Worm (Caenorhabditis elegans) whole organism, L1 larva: ENCODE data around the gene spp-12.

Experiments used
- C16A3.4 ChIP-seq: fragments of 150-350 bp; optimal IDR thresholded peaks from 2 replicates; lab custom pipeline; 2014; ENCODE audit warnings: missing biosample characterization, missing genetic modification characterization
- C34B4.2 ChIP-seq: sonication (generic microtip); optimal IDR thresholded peaks from 2 replicates; lab custom pipeline; 2017; ENCODE audit warnings: mild to moderate bottlenecking, missing genetic modification characterization, missing compliant biosample characterization
- F16B12.6 ChIP-seq: fragments of 150-350 bp; optimal IDR thresholded peaks from 2 replicates; lab custom pipeline; 2014; ENCODE audit warnings: missing biosample characterization, missing genetic modification characterization
- Y116A8C.19 ChIP-seq: sonication (generic microtip); optimal IDR thresholded peaks from 2 replicates; lab custom pipeline; 2016; ENCODE audit warnings: missing compliant biosample characterization, missing genetic modification characterization, borderline replicate concordance
- aha-1 ChIP-seq: fragments of 150-350 bp; optimal IDR thresholded peaks from 2 replicates; lab custom pipeline; 2014; ENCODE audit warnings: missing biosample characterization, missing genetic modification characterization
- ama-1 ChIP-seq: fragments of 150-350 bp; optimal IDR thresholded peaks from 2 replicates; lab custom pipeline; 2014
- blmp-1 ChIP-seq: fragments of 150-350 bp; optimal IDR thresholded peaks from 2 replicates; lab custom pipeline; 2014; ENCODE audit warnings: missing biosample characterization, missing genetic modification characterization
- ceh-63 ChIP-seq: fragments of 200-800 bp; sonication (Bioruptor generic); optimal IDR thresholded peaks from 2 replicates; lab custom pipeline; 2018; ENCODE audit warnings: mild to moderate bottlenecking, missing genetic modification characterization, missing compliant biosample characterization
- ceh-8 ChIP-seq: fragments of 200-800 bp; sonication (Bioruptor generic); optimal IDR thresholded peaks from 2 replicates; lab custom pipeline; 2018; ENCODE audit warnings: mild to moderate bottlenecking, missing genetic modification characterization, moderate library complexity, missing compliant biosample characterization
- ceh-82 ChIP-seq, 3 experiments: fragments of 150-350 bp in 1 of 3; sonication (generic microtip) in 2 of 3; optimal IDR thresholded peaks; 2 replicates each; lab custom pipeline; 2014 to 2017; ENCODE audit warnings: missing biosample characterization in 3 of 3, missing genetic modification characterization in 3 of 3
- ceh-88 ChIP-seq: fragments of 200-800 bp; sonication (Bioruptor generic); IDR thresholded peaks from 2 replicates; pipeline ENCODE4 v1.3.6; 2022; ENCODE audit warnings: missing genetic modification characterization, missing compliant biosample characterization
- dsc-1 ChIP-seq: sonication (generic microtip); optimal IDR thresholded peaks from 2 replicates; lab custom pipeline; 2016; ENCODE audit warnings: mild to moderate bottlenecking, missing genetic modification characterization, missing compliant biosample characterization
- ets-5 ChIP-seq: fragments of 200-800 bp; sonication (Bioruptor generic); IDR thresholded peaks from 2 replicates; pipeline ENCODE4 v1.3.6; 2022; ENCODE audit warnings: missing genetic modification characterization, missing compliant biosample characterization
- fkh-8 ChIP-seq: sonication (generic microtip); optimal IDR thresholded peaks from 2 replicates; lab custom pipeline; 2016; ENCODE audit warnings: mild to moderate bottlenecking, missing genetic modification characterization, missing compliant biosample characterization
- hpl-2 ChIP-seq: fragments of 150-350 bp; optimal IDR thresholded peaks from 2 replicates; lab custom pipeline; 2014; ENCODE audit warnings: missing biosample characterization, missing genetic modification reagents, missing genetic modification characterization
- isw-1 ChIP-seq: fragments of 200-800 bp; sonication (Bioruptor generic); IDR thresholded peaks from 2 replicates; pipeline ENCODE4 v1.3.6; 2022; ENCODE audit warnings: missing genetic modification characterization, missing compliant biosample characterization
- jun-1 ChIP-seq: fragments of 150-350 bp; optimal IDR thresholded peaks from 2 replicates; lab custom pipeline; 2014; ENCODE audit warnings: missing biosample characterization, missing genetic modification reagents, missing genetic modification characterization
- lin-39 ChIP-seq: fragments of 150-350 bp; optimal IDR thresholded peaks from 2 replicates; lab custom pipeline; 2014; ENCODE audit warnings: missing biosample characterization, missing genetic modification reagents, missing genetic modification characterization
- lir-3 ChIP-seq: sonication (generic microtip); optimal IDR thresholded peaks from 2 replicates; lab custom pipeline; 2016; ENCODE audit warnings: mild to moderate bottlenecking, missing genetic modification characterization, moderate library complexity, missing compliant biosample characterization; ENCODE audit not compliant: poor library complexity
- mdl-1 ChIP-seq, 2 experiments: fragments of 150-350 bp; optimal IDR thresholded peaks; 2 replicates each; lab custom pipeline; 2014 to 2017; ENCODE audit warnings: missing biosample characterization in 2 of 2, missing genetic modification characterization in 2 of 2, inconsistent platforms in 1 of 2
- nhr-19 ChIP-seq: fragments of 200-800 bp; sonication (Bioruptor generic); conservative IDR thresholded peaks from 2 replicates; pipeline ENCODE4 v1.3.6; 2022; ENCODE audit warnings: missing genetic modification characterization, missing compliant biosample characterization
- nhr-237 ChIP-seq: fragments of 150-350 bp; optimal IDR thresholded peaks from 2 replicates; lab custom pipeline; 2014; ENCODE audit warnings: missing biosample characterization, missing genetic modification characterization
- nhr-28 ChIP-seq: fragments of 150-350 bp; optimal IDR thresholded peaks from 2 replicates; lab custom pipeline; 2014; ENCODE audit warnings: missing biosample characterization, missing genetic modification characterization
- nhr-47 ChIP-seq: sonication (generic microtip); optimal IDR thresholded peaks from 2 replicates; lab custom pipeline; 2016; ENCODE audit warnings: mild to moderate bottlenecking, missing genetic modification characterization, moderate library complexity, missing compliant biosample characterization
- nhr-71 ChIP-seq: sonication (generic microtip); optimal IDR thresholded peaks from 2 replicates; lab custom pipeline; 2016; ENCODE audit warnings: mild to moderate bottlenecking, missing genetic modification characterization, moderate library complexity, missing compliant biosample characterization
- nhr-84 ChIP-seq: sonication (generic microtip); optimal IDR thresholded peaks from 2 replicates; lab custom pipeline; 2017; ENCODE audit warnings: missing biosample characterization, missing genetic modification characterization
- nhr-85 ChIP-seq: sonication (generic microtip); peaks from one replicate; lab custom pipeline; 2016; ENCODE audit warnings: missing genetic modification characterization, inconsistent platforms, missing compliant biosample characterization
- nhr-90 ChIP-seq: sonication (generic microtip); optimal IDR thresholded peaks from 2 replicates; lab custom pipeline; 2016; ENCODE audit warnings: mild to moderate bottlenecking, missing genetic modification characterization, missing compliant biosample characterization; ENCODE audit not compliant: poor library complexity
- pag-3 ChIP-seq: sonication (generic microtip); optimal IDR thresholded peaks from 2 replicates; lab custom pipeline; 2017; ENCODE audit warnings: missing genetic modification characterization, mild to moderate bottlenecking, missing compliant biosample characterization, antibody characterized with exemption, borderline replicate concordance; ENCODE audit not compliant: insufficient read depth
- pax-3 ChIP-seq: fragments of 200-800 bp; sonication (Bioruptor generic); optimal IDR thresholded peaks from 2 replicates; lab custom pipeline; 2018; ENCODE audit warnings: mild to moderate bottlenecking, missing genetic modification characterization, moderate library complexity, missing compliant biosample characterization
- pqm-1 ChIP-seq: sonication (generic microtip); optimal IDR thresholded peaks from 3 replicates; lab custom pipeline; 2017; ENCODE audit warnings: missing biosample characterization, missing genetic modification characterization
- skn-1 ChIP-seq: fragments of 150-350 bp; optimal IDR thresholded peaks from 2 replicates; lab custom pipeline; 2014; ENCODE audit warnings: missing biosample characterization, missing genetic modification characterization
- snu-23 ChIP-seq: sonication (generic microtip); optimal IDR thresholded peaks from 2 replicates; lab custom pipeline; 2016; ENCODE audit warnings: missing genetic modification characterization, missing compliant biosample characterization
- sptf-1 ChIP-seq: fragments of 150-350 bp; optimal IDR thresholded peaks from 2 replicates; lab custom pipeline; 2014; ENCODE audit warnings: missing biosample characterization, missing genetic modification characterization
- swsn-7 ChIP-seq: sonication (generic microtip); optimal IDR thresholded peaks from 2 replicates; lab custom pipeline; 2016; ENCODE audit warnings: missing genetic modification characterization, missing compliant biosample characterization
- tlp-1 ChIP-seq: fragments of 150-350 bp; optimal IDR thresholded peaks from 2 replicates; lab custom pipeline; 2014; ENCODE audit warnings: missing biosample characterization, missing genetic modification characterization
- unc-30 ChIP-seq: sonication (generic microtip); optimal IDR thresholded peaks from 2 replicates; lab custom pipeline; 2017; ENCODE audit warnings: missing biosample characterization, missing genetic modification characterization
- unc-62 ChIP-seq: fragments of 150-350 bp; optimal IDR thresholded peaks from 2 replicates; lab custom pipeline; 2014; ENCODE audit warnings: missing biosample characterization, missing genetic modification reagents, missing genetic modification characterization
- vab-15 ChIP-seq: sonication (generic microtip); optimal IDR thresholded peaks from 2 replicates; lab custom pipeline; 2017; ENCODE audit warnings: missing genotype, mild to moderate bottlenecking, missing genetic modification characterization, missing compliant biosample characterization
- xbp-1 ChIP-seq: sonication (generic microtip); optimal IDR thresholded peaks from 2 replicates; lab custom pipeline; 2016; ENCODE audit warnings: missing genetic modification characterization, missing compliant biosample characterization
- zag-1 ChIP-seq: fragments of 150-350 bp; optimal IDR thresholded peaks from 2 replicates; lab custom pipeline; 2014; ENCODE audit warnings: missing biosample characterization, missing genetic modification characterization
- zip-4 ChIP-seq: fragments of 200-800 bp; sonication (Bioruptor generic); optimal IDR thresholded peaks from 2 replicates; lab custom pipeline; 2018; ENCODE audit warnings: mild to moderate bottlenecking, missing genetic modification characterization, moderate library complexity, missing compliant biosample characterization
- ztf-4 ChIP-seq: fragments of 150-350 bp; optimal IDR thresholded peaks from 2 replicates; lab custom pipeline; 2014; ENCODE audit warnings: missing biosample characterization, missing genetic modification characterization

The spp-12 gene

DNA sequence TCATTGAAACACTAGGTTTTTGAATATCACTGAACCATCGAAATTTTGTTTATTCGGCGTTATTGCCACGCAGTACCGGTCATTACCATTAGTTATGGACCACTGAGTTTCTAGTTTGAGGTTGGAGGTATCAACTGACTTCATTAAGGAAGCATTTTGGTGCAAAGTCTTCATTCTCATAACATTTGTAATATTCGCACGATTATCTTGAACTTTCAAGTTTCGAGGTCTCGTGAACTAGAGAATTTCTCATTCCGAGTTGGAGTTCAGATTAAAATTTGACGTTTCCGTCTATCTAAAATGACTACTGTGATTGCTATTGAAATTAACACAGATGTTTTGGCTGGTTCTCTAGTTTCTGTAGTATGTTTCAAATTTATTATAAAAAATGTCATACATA is 31.1 kb downstream of the spp-12 start, which contains the start of gene srx-42:
TSS of gene srx-42 (plus strand) at position 301 of the 400 bp plus-strand sequence.
- TF ChIP-seq tlp-1 (tag; lab: Kevin White, UChicago) (no peak), vab-15 (tag; lab: Kevin White, UChicago) (no peak), ceh-8 (GFP tag; lab: Kevin White, UChicago) (no peak), xbp-1 (no peak), hpl-2 (GFP tag; lab: Kevin White, UChicago) (no peak), ets-5 (GFP tag; lab: Robert Waterston, UW) (no peak), pag-3 (no peak), ama-1 (no peak), isw-1 (no peak), F16B12.6 (no peak), pqm-1 (tag; lab: Kevin White, UChicago) (no peak), lin-39 (tag; lab: Kevin White, UChicago) (no peak), lir-3 (tag; lab: Kevin White, UChicago) (no peak), ceh-82 (tag; optimal IDR thresholded peaks at IDR 0.05; lab: Kevin White, UChicago) (no peak), Y116A8C.19 (tag; lab: Kevin White, UChicago) (no peak), blmp-1 (tag; lab: Kevin White, UChicago) (no peak), nhr-85 (tag; lab: Kevin White, UChicago) (no peak), C16A3.4 (no peak)

DNA sequence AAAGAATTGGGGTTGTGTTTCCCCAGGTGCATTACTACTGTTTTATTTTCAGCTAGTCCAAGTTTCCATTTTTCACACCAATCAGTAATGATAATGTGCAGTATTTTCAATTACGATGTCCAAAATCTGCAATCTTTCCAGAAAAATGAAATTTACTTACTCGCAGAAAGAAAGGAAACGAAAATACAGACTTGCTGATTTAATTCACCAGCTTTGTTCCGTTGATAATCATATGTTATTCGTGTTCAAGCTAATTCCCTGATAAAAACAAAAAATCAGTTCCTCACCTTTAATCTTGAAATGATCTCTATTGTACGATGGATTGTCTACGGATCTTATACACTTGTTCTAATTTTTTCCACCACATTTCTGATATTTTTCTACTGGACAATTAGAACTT is 34.2 kb downstream of the spp-12 start, which contains the start of gene srxa-11:
TSS of gene srxa-11 (plus strand) at position 301 of the 400 bp plus-strand sequence.
- TF ChIP-seq swsn-7 (no peak), fkh-8 (tag; lab: Kevin White, UChicago) (no peak), aha-1 (tag; lab: Kevin White, UChicago) (no peak), zag-1 (tag; lab: Kevin White, UChicago) (no peak), pax-3 (tag; lab: Kevin White, UChicago) (no peak), jun-1 (tag; lab: Kevin White, UChicago) (no peak), nhr-28 (tag; lab: Kevin White, UChicago) (no peak), nhr-90 (tag; lab: Kevin White, UChicago) (no peak), ceh-63 (GFP tag; lab: Kevin White, UChicago) (no peak), pqm-1 (tag; lab: Kevin White, UChicago) (no peak), pag-3 (no peak), sptf-1 (tag; lab: Kevin White, UChicago) (no peak)

DNA sequence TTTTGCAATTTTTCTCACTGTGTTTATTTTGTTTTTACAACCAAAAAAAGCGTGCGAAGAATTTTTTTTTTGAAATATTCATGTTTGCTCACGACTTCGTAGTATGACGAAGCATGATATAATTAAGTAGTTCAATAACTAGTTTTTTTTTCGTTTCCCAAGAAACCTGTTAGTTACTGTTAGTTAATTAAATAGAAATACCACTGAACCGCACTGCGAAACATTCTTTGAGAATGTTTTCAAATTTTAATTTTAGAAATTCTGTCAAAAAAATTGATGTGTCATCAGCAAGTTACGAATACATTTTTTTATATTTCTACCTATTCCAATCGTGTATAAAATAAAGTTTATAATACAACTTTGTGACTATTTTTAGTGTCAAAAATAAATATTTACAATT is 36.8 kb downstream of the spp-12 start, which contains the start of gene srxa-12:
TSS of gene srxa-12 (plus strand) at position 301 of the 400 bp plus-strand sequence.
- TF ChIP-seq zag-1 (tag; lab: Kevin White, UChicago), result no peak

DNA sequence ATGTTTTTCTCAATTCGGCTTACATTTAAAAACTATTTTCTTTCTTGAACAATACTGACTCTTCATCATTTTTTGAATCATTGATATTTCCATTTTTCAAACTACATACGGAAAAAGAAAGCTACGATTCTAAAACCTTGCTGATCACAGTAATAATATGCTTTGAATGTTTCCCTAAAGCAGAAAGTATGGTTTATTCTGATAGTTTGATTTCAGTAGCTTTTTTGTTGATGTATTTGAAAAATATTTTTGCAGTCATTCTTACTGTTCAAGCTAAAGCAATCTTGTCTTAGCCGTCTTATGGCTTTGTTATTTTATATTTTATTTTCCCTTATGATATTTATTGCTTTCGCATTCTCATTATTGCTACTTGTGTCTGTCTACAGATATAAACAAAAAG is 39.9 kb downstream of the spp-12 start, which contains the start of gene srxa-13:
TSS of gene srxa-13 (plus strand) at position 301 of the 400 bp plus-strand sequence.
- no peak for TF ChIP-seq unc-62
- TF ChIP-seq mdl-1 (tag; optimal IDR thresholded peaks at IDR 0.05; lab: Kevin White, UChicago), result no peak
- no peak for TF ChIP-seq ama-1
- TF ChIP-seq dsc-1, result no peak
- no peak for TF ChIP-seq zip-4 (GFP tag; lab: Kevin White, UChicago)

DNA sequence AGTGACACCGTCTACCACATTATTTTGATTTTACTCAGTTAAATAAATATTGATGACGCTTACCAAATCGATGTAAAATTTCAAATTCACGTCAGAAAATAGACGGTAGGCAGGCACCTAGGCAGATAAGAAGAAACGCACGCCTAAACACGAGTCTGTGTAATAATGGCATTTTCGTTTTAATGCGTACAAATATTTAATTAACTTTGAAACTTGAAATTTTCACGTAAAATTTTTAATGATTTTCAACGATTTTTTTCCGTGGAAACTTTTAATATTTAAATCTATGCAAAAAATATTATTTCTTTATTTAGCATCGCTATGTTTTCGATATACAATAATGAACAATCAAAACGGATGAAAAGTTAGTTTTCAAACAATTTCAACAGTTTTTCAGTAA is 41.6 kb downstream of the spp-12 start, which contains the start of gene C06B3.16:
TSS of gene C06B3.16 (plus strand) at position 301 of the 400 bp plus-strand sequence.
- TF ChIP-seq mdl-1 (tag; optimal IDR thresholded peaks at IDR 0.05; lab: Kevin White, UChicago) (no peak), tlp-1 (tag; lab: Kevin White, UChicago) (no peak), unc-30 (tag; lab: Kevin White, UChicago) (no peak), nhr-47 (no peak), nhr-71 (tag; lab: Kevin White, UChicago) (no peak), nhr-19 (GFP tag; lab: Robert Waterston, UW) (no peak), lin-39 (tag; lab: Kevin White, UChicago) (no peak), skn-1 (no peak), sptf-1 (tag; lab: Kevin White, UChicago) (no peak), lir-3 (tag; lab: Kevin White, UChicago) (no peak), ztf-4 (tag; lab: Kevin White, UChicago) (no peak), zag-1 (tag; lab: Kevin White, UChicago) (no peak), nhr-237 (tag; lab: Kevin White, UChicago) (no peak), C34B4.2 (tag; lab: Kevin White, UChicago) (no peak), ceh-88 (GFP tag; lab: Robert Waterston, UW) (no peak), F16B12.6 (no peak), nhr-84 (no peak), snu-23 (GFP tag; lab: Kevin White, UChicago) (no peak)
